Worm (Caenorhabditis elegans): ENCODE results near the gene W03C9.1.
A peak's percentile ranks its signal among the peaks of the same experiment; 100 is the strongest.

DNA sequence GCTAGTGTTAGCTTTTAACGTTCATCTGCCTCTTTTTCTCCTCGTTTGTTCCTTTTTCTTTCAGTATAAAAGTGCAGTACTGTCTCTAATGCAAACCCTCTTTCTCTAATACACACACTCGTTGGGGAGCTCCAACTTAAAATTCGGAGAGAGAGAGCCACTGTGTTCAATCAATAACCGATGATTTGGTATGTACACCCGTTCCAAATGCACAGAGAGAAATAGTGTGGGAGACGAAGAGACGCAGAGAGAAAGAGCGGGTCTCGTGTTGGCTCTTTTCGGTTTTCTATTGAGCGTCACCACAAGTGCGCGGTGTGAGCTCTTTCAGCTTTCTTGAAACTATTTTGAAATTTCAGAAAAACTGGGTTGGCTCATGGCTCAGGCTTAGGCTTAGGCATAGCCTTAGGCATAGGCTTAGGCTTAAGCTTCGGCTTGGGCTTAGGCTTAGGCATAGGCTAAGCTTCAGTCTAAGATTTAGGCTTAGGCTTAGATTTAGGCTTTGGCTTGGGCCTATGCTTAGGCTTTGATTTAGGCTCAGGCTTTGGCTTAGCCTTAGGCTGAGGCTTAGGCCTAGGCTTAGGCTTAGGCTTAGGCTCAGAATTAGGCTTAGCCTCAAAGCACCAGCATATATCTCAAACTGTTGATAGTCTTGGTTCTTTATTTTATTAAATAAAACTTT, 38.2 kb downstream of the W03C9.1 start:
- TF ChIP-seq B0035.1 (tag; optimal IDR thresholded peaks at IDR 0.05) (no peak), madf-10 (tag; optimal IDR thresholded peaks at IDR 0.05) (no peak), let-607 (tag; optimal IDR thresholded peaks at IDR 0.05) (no peak), pha-4 (tag; optimal IDR thresholded peaks at IDR 0.05) (no peak), Y79H2A.3 (GFP tag; conservative IDR thresholded peaks at IDR 0.05) (no peak), nfya-2 (GFP tag; IDR thresholded peaks at IDR 0.05) (no peak), pbrm-1 (GFP tag; IDR thresholded peaks at IDR 0.05) (no peak), F49E8.2 (tag; optimal IDR thresholded peaks at IDR 0.05; ENCODE audit: insufficient read depth) (no peak), mxl-1 (tag; optimal IDR thresholded peaks at IDR 0.05) (no peak), ztf-26 (tag; optimal IDR thresholded peaks at IDR 0.05) (no peak), egl-44 (GFP tag; IDR thresholded peaks at IDR 0.05) (no peak), hmg-1.2 (GFP tag; IDR thresholded peaks at IDR 0.05) (peak; percentile 83), mel-28 (tag; optimal IDR thresholded peaks at IDR 0.05; ENCODE audit: borderline replicate concordance) (no peak), K11D2.4 (GFP tag; IDR thresholded peaks at IDR 0.05) (no peak)

Measured in whole organism, young adult.